Worm (Caenorhabditis elegans): ENCODE measurements around the gene C27D6.3.

C27D6.3 gene

ce11 chrII:5201922-5202562 lies 27.8 kb upstream of the C27D6.3 start:
- no peak for TF ChIP-seq ref-1 (GFP tag; conservative IDR thresholded peaks at IDR 0.05)
- TF ChIP-seq tab-1 (GFP tag; IDR thresholded peaks at IDR 0.05) = no peak
- TF ChIP-seq klf-2 (GFP tag; conservative IDR thresholded peaks at IDR 0.05) = no peak
- TF ChIP-seq ztf-29 (GFP tag; IDR thresholded peaks at IDR 0.05) = no peak
- TF ChIP-seq med-1 (GFP tag; optimal IDR thresholded peaks at IDR 0.05; ENCODE audit: insufficient read depth) = no peak

- TF ChIP-seq T22C8.4 (GFP tag; IDR thresholded peaks at IDR 0.05) (no peak), flt-1 (GFP tag; IDR thresholded peaks at IDR 0.05) (no peak), cog-1 (tag; optimal IDR thresholded peaks at IDR 0.05) (no peak), med-1 (GFP tag; optimal IDR thresholded peaks at IDR 0.05; ENCODE audit: insufficient read depth) (no peak), tab-1 (GFP tag; IDR thresholded peaks at IDR 0.05) (no peak), klf-2 (GFP tag; conservative IDR thresholded peaks at IDR 0.05) (no peak), ztf-29 (GFP tag; IDR thresholded peaks at IDR 0.05) (no peak), ztf-23 (GFP tag; IDR thresholded peaks at IDR 0.05) (no peak), ref-1 (GFP tag; conservative IDR thresholded peaks at IDR 0.05) (no peak)
Measured at ce11 chrII:5200987-5201582, 26.8 kb upstream of the C27D6.3 start.

DNA sequence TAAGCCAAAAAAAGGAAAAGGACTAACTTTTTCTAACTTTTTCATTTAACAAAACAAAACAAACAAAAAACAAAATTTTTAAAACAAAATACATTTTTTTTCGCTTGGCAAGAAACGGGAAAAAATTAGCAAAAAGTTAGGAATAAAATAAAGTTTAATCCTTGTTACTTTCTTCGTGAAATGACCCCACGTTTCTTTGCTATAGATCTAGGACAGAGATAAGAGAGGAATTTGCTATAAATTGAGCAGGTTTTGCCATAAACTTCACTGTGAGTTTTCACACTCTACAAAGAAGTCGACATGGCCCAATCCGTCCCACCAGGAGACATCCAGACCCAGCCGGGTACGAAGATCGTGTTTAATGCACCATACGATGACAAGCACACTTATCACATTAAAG lies 25.2 kb upstream of the C27D6.3 start, which contains the start of gene msp-50:
Gene msp-50 (plus strand): TSS at position 301 of the 400 bp plus-strand sequence.
- TF ChIP-seq T22C8.4 (GFP tag; IDR thresholded peaks at IDR 0.05) (no peak), flt-1 (GFP tag; IDR thresholded peaks at IDR 0.05) (no peak), ztf-29 (GFP tag; IDR thresholded peaks at IDR 0.05) (no peak), tab-1 (GFP tag; IDR thresholded peaks at IDR 0.05) (no peak), ref-1 (GFP tag; conservative IDR thresholded peaks at IDR 0.05) (no peak), cog-1 (tag; optimal IDR thresholded peaks at IDR 0.05) (no peak), klf-2 (GFP tag; conservative IDR thresholded peaks at IDR 0.05) (no peak), ztf-23 (GFP tag; IDR thresholded peaks at IDR 0.05) (no peak), med-1 (GFP tag; optimal IDR thresholded peaks at IDR 0.05; ENCODE audit: insufficient read depth) (no peak)

- no peak for TF ChIP-seq ztf-23 (GFP tag; IDR thresholded peaks at IDR 0.05)
- no peak for TF ChIP-seq T22C8.4 (GFP tag; IDR thresholded peaks at IDR 0.05)
- TF ChIP-seq klf-2 (GFP tag; conservative IDR thresholded peaks at IDR 0.05) = no peak
- no peak for TF ChIP-seq med-1 (GFP tag; optimal IDR thresholded peaks at IDR 0.05; ENCODE audit: insufficient read depth)
- TF ChIP-seq ref-1 (GFP tag; conservative IDR thresholded peaks at IDR 0.05) = no peak
Measured at ce11 chrII:5195504-5195903, 21.2 kb upstream of the C27D6.3 start, which contains the start of gene C34F11.5. Gene C34F11.5 (plus strand): TSS chrII:5195804.

- TF ChIP-seq cog-1 (tag; optimal IDR thresholded peaks at IDR 0.05) = no peak
- TF ChIP-seq med-1 (GFP tag; optimal IDR thresholded peaks at IDR 0.05; ENCODE audit: insufficient read depth) = no peak
- no peak for TF ChIP-seq flt-1 (GFP tag; IDR thresholded peaks at IDR 0.05)
- TF ChIP-seq klf-2 (GFP tag; conservative IDR thresholded peaks at IDR 0.05) = no peak
- TF ChIP-seq ztf-29 (GFP tag; IDR thresholded peaks at IDR 0.05) = no peak
- TF ChIP-seq ztf-23 (GFP tag; IDR thresholded peaks at IDR 0.05) = no peak
- TF ChIP-seq tab-1 (GFP tag; IDR thresholded peaks at IDR 0.05) = no peak
- no peak for TF ChIP-seq T22C8.4 (GFP tag; IDR thresholded peaks at IDR 0.05)
- TF ChIP-seq ref-1 (GFP tag; conservative IDR thresholded peaks at IDR 0.05) = no peak
Measured at ce11 chrII:5194066-5194465, 19.8 kb upstream of the C27D6.3 start, which contains the start of gene msp-49. Gene msp-49 (plus strand): TSS chrII:5194366.

DNA sequence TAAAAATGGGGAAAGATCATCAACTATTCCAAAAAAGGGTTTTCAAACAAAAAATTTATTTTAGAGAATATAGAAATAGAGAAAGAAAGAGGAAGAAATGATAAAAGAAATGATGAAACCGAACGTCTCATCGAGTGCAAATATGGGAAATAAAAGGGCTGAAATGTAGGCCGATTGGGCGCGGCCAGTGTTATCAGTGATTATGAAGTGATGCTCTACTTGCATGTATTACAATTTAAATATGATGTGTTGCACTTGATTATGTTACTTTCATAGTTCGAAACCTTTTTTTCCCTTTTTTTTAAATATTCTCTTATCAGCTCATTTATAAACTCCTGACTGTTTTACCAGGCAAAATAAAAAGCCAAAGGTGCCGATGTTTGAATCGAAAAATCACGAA lies 17.5 kb upstream of the C27D6.3 start:
- TF ChIP-seq cog-1 (tag; optimal IDR thresholded peaks at IDR 0.05) (no peak), klf-2 (GFP tag; conservative IDR thresholded peaks at IDR 0.05) (no peak), ztf-29 (GFP tag; IDR thresholded peaks at IDR 0.05) (no peak), T22C8.4 (GFP tag; IDR thresholded peaks at IDR 0.05) (no peak), tab-1 (GFP tag; IDR thresholded peaks at IDR 0.05) (no peak), med-1 (GFP tag; optimal IDR thresholded peaks at IDR 0.05; ENCODE audit: insufficient read depth) (no peak), flt-1 (GFP tag; IDR thresholded peaks at IDR 0.05) (no peak)

DNA sequence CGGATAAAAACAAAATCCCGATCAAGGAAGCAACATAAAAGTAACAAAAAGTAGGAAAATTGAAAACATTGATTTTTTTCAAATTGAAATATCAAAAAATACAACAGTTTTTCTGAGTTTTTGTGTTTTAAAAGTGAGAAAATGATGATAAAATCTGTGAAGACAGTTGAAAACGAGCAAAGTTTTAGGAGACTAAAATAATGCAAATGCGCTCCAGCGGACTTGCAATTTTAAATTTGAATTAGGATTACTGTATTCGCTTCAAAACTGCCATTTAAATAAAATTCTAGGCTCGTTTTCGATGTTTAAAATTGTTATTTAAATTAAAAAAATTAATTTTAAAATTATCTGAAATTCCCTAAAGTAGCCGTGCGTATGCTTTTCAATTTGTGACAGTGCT lies 13.7 kb upstream of the C27D6.3 start:
- TF ChIP-seq T22C8.4 (GFP tag; IDR thresholded peaks at IDR 0.05) = no peak
- TF ChIP-seq flt-1 (GFP tag; IDR thresholded peaks at IDR 0.05) = no peak
- TF ChIP-seq ztf-29 (GFP tag; IDR thresholded peaks at IDR 0.05) = no peak
- TF ChIP-seq klf-2 (GFP tag; conservative IDR thresholded peaks at IDR 0.05) = no peak
- no peak for TF ChIP-seq ztf-23 (GFP tag; IDR thresholded peaks at IDR 0.05)
- TF ChIP-seq cog-1 (tag; optimal IDR thresholded peaks at IDR 0.05) = no peak
- no peak for TF ChIP-seq med-1 (GFP tag; optimal IDR thresholded peaks at IDR 0.05; ENCODE audit: insufficient read depth)
- no peak for TF ChIP-seq ref-1 (GFP tag; conservative IDR thresholded peaks at IDR 0.05)

DNA sequence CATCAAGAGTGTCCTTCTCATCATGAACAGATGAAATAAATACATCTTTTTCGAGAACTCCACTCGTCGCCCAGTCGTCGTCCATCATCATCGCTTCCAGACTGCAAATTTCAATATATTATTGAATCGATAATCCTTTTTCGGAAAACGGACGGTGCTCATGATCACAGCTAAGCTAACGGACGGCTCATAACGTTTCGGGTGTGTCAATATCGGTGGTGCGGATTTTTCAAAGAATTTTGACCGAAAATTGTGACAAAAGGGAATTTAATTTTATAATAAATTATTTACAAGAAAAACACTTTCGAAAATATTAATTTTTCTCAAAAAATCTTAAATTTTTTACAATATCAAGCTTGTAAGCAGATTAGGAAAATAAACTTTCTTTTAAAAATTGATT lies 13.2 kb upstream of the C27D6.3 start, which contains the start of gene crh-2:
Gene crh-2 (minus strand): TSS at position 101 of the 400 bp plus-strand sequence.
- TF ChIP-seq tab-1 (GFP tag; IDR thresholded peaks at IDR 0.05) (no peak), ztf-23 (GFP tag; IDR thresholded peaks at IDR 0.05) (no peak), T22C8.4 (GFP tag; IDR thresholded peaks at IDR 0.05) (no peak), cog-1 (tag; optimal IDR thresholded peaks at IDR 0.05) (no peak)

ce11 chrII:5186870-5187269 lies 12.6 kb upstream of the C27D6.3 start:
- TF ChIP-seq klf-2 (GFP tag; conservative IDR thresholded peaks at IDR 0.05) (no peak), ztf-29 (GFP tag; IDR thresholded peaks at IDR 0.05) (no peak), ref-1 (GFP tag; conservative IDR thresholded peaks at IDR 0.05) (no peak), T22C8.4 (GFP tag; IDR thresholded peaks at IDR 0.05) (no peak), ztf-23 (GFP tag; IDR thresholded peaks at IDR 0.05) (no peak), med-1 (GFP tag; optimal IDR thresholded peaks at IDR 0.05; ENCODE audit: insufficient read depth) (no peak), tab-1 (GFP tag; IDR thresholded peaks at IDR 0.05) (no peak), flt-1 (GFP tag; IDR thresholded peaks at IDR 0.05) (no peak)

Measured in whole organism, midembryonic.